Worm (Caenorhabditis elegans) whole organism, L4 larva: ENCODE measurements around the gene F40C5.1.

Experiments
- hlh-30 ChIP-seq: sonication (generic microtip); optimal IDR thresholded peaks from 2 replicates; lab custom pipeline; 2017; ENCODE audit warnings: antibody characterized with exemption, mild to moderate bottlenecking, missing genetic modification characterization, missing compliant biosample characterization; ENCODE audit not compliant: insufficient read depth
- lin-15B ChIP-seq: fragments of 150-350 bp; sonication (generic microtip); optimal IDR thresholded peaks from 3 replicates; lab custom pipeline; 2014; ENCODE audit warnings: missing biosample characterization, missing genetic modification characterization
- nhr-25 ChIP-seq: sonication (generic microtip); optimal IDR thresholded peaks from 2 replicates; lab custom pipeline; 2017; ENCODE audit warnings: missing genetic modification characterization, mild to moderate bottlenecking, missing compliant biosample characterization, antibody characterized with exemption, moderate library complexity, borderline replicate concordance; ENCODE audit not compliant: insufficient read depth
- pqm-1 ChIP-seq: sonication (generic microtip); optimal IDR thresholded peaks from 2 replicates; lab custom pipeline; 2017; ENCODE audit warnings: missing biosample characterization, missing genetic modification characterization
- sdz-12 ChIP-seq: fragments of 200-800 bp; sonication (Bioruptor generic); optimal IDR thresholded peaks from 2 replicates; lab custom pipeline; 2018; ENCODE audit warnings: mild to moderate bottlenecking, missing genetic modification characterization, missing compliant biosample characterization
- snpc-4 ChIP-seq: fragments of 150-350 bp; optimal IDR thresholded peaks from 2 replicates; lab custom pipeline; 2014; ENCODE audit warnings: missing biosample characterization, missing genetic modification characterization

ce11 chrV:3552740-3553469 is 19.6 kb upstream of the F40C5.1 start, which contains the start of gene T24A6.20:
- TF ChIP-seq pqm-1 (peak; percentile 16), lin-15B (tag; lab: Kevin White, UChicago) (no peak), hlh-30 (tag; lab: Kevin White, UChicago) (no peak), snpc-4 (tag; lab: Kevin White, UChicago) (no peak), sdz-12 (GFP tag; lab: Kevin White, UChicago) (no peak), nhr-25 (tag; lab: Kevin White, UChicago) (no peak)
